Worm (Caenorhabditis elegans) whole organism, young adult: ENCODE results near the gene srz-16.
A peak's percentile ranks its signal among the peaks of the same experiment; 100 is the strongest.

Experiments used
- B0035.1 ChIP-seq: sonication (generic microtip); optimal IDR thresholded peaks from 2 replicates; lab custom pipeline; 2016; ENCODE audit warnings: missing genetic modification characterization, mild to moderate bottlenecking, missing compliant biosample characterization, missing genotype, missing genetic modification reagents
- B0261.1 ChIP-seq: sonication (generic microtip); optimal IDR thresholded peaks from 2 replicates; lab custom pipeline; 2016; ENCODE audit warnings: mild to moderate bottlenecking, missing genetic modification characterization, moderate library complexity, missing compliant biosample characterization
- C06A6.2 ChIP-seq: fragments of 200-800 bp; sonication (Bioruptor generic); conservative IDR thresholded peaks from 2 replicates; pipeline ENCODE4 v1.3.6; 2022; ENCODE audit warnings: missing genetic modification characterization, missing compliant biosample characterization
- F10E7.11 ChIP-seq: sonication (generic microtip); optimal IDR thresholded peaks from 2 replicates; lab custom pipeline; 2017; ENCODE audit warnings: mild to moderate bottlenecking, missing genetic modification characterization, moderate library complexity, missing compliant biosample characterization
- F23B12.7 ChIP-seq: sonication (generic microtip); optimal IDR thresholded peaks from 2 replicates; lab custom pipeline; 2017; ENCODE audit warnings: missing genetic modification characterization, mild to moderate bottlenecking, missing compliant biosample characterization, antibody characterized with exemption, moderate library complexity; ENCODE audit not compliant: insufficient read depth
- F39B2.1 ChIP-seq: fragments of 200-800 bp; sonication (Bioruptor generic); IDR thresholded peaks from 2 replicates; pipeline ENCODE4 v1.3.6; 2022; ENCODE audit warnings: missing genetic modification reagents, missing genetic modification characterization, missing compliant biosample characterization
- F49E8.2 ChIP-seq: sonication (generic microtip); optimal IDR thresholded peaks from 3 replicates; lab custom pipeline; 2017; ENCODE audit warnings: missing genetic modification characterization, mild to moderate bottlenecking, missing compliant biosample characterization, antibody characterized with exemption, moderate library complexity; ENCODE audit not compliant: insufficient read depth
- Y53F4B.3 ChIP-seq: fragments of 200-800 bp; sonication (Bioruptor generic); IDR thresholded peaks from 2 replicates; pipeline ENCODE4 v1.3.6; 2022; ENCODE audit warnings: missing genetic modification reagents, missing genetic modification characterization, missing compliant biosample characterization
- ama-1 ChIP-seq, 3 experiments: fragments of 150-350 bp in 1 of 3; sonication (generic microtip) in 2 of 3; optimal IDR thresholded peaks; 2 replicates each; lab custom pipeline; 2014 to 2018; ENCODE audit warnings: missing biosample characterization in 2 of 3, missing genetic modification characterization in 2 of 3, missing genetic modification reagents in 2 of 3
- ceh-58 ChIP-seq: fragments of 200-800 bp; sonication (Bioruptor generic); IDR thresholded peaks from 2 replicates; pipeline ENCODE4 v1.3.6; 2022; ENCODE audit warnings: missing genetic modification characterization, missing compliant biosample characterization
- ceh-79 ChIP-seq: sonication (generic microtip); optimal IDR thresholded peaks from 2 replicates; lab custom pipeline; 2017; ENCODE audit warnings: mild to moderate bottlenecking, missing genetic modification characterization, missing compliant biosample characterization
- ceh-91 ChIP-seq: fragments of 200-800 bp; sonication (Bioruptor generic); IDR thresholded peaks from 2 replicates; pipeline ENCODE4 v1.3.6; 2022; ENCODE audit warnings: missing genetic modification reagents, missing genetic modification characterization, missing compliant biosample characterization
- chd-7 ChIP-seq: sonication (generic microtip); optimal IDR thresholded peaks from 2 replicates; lab custom pipeline; 2016; ENCODE audit warnings: mild to moderate bottlenecking, missing genetic modification characterization, moderate library complexity, missing compliant biosample characterization
- die-1 ChIP-seq: sonication (generic microtip); optimal IDR thresholded peaks from 2 replicates; lab custom pipeline; 2016; ENCODE audit warnings: missing genotype, mild to moderate bottlenecking, missing genetic modification characterization, missing compliant biosample characterization
- dox-1 ChIP-seq: fragments of 200-800 bp; sonication (Bioruptor generic); IDR thresholded peaks from 2 replicates; pipeline ENCODE4 v1.3.6; 2022; ENCODE audit warnings: missing genetic modification reagents, missing genetic modification characterization, missing compliant biosample characterization
- dpff-1 ChIP-seq: sonication (generic microtip); optimal IDR thresholded peaks from 2 replicates; lab custom pipeline; 2017; ENCODE audit warnings: mild to moderate bottlenecking, missing genetic modification characterization, missing compliant biosample characterization
- dpl-1 ChIP-seq: fragments of 150-350 bp; optimal IDR thresholded peaks from 2 replicates; lab custom pipeline; 2014; ENCODE audit warnings: missing biosample characterization, missing genetic modification reagents, missing genetic modification characterization
- efl-1 ChIP-seq: fragments of 150-350 bp; optimal IDR thresholded peaks from 2 replicates; lab custom pipeline; 2014; ENCODE audit warnings: missing biosample characterization, missing genetic modification reagents, missing genetic modification characterization
- ekl-4 ChIP-seq: fragments of 200-800 bp; sonication (Bioruptor generic); IDR thresholded peaks from 2 replicates; pipeline ENCODE4 v1.3.6; 2022; ENCODE audit warnings: missing genetic modification reagents, missing genetic modification characterization, missing compliant biosample characterization
- ets-4 ChIP-seq: fragments of 200-800 bp; sonication (Bioruptor generic); optimal IDR thresholded peaks from 2 replicates; lab custom pipeline; 2018; ENCODE audit warnings: mild to moderate bottlenecking, missing genetic modification characterization, missing compliant biosample characterization
- gei-17 ChIP-seq: fragments of 200-800 bp; sonication (Bioruptor generic); optimal IDR thresholded peaks from 2 replicates; lab custom pipeline; 2018; ENCODE audit warnings: mild to moderate bottlenecking, missing genetic modification characterization, missing compliant biosample characterization
- him-1 ChIP-seq: sonication (generic microtip); optimal IDR thresholded peaks from 2 replicates; lab custom pipeline; 2016; ENCODE audit warnings: missing genotype, missing genetic modification reagents, missing genetic modification characterization, missing compliant biosample characterization
- hmg-1.2 ChIP-seq: fragments of 200-800 bp; sonication (Bioruptor generic); IDR thresholded peaks from 2 replicates; pipeline ENCODE4 v1.3.6; 2022; ENCODE audit warnings: missing genetic modification reagents, missing genetic modification characterization, missing compliant biosample characterization
- hmg-20 ChIP-seq: fragments of 200-800 bp; sonication (Bioruptor generic); IDR thresholded peaks from 2 replicates; pipeline ENCODE4 v1.3.6; 2022; ENCODE audit warnings: missing genetic modification reagents, missing genetic modification characterization, missing compliant biosample characterization
- hrde-1 ChIP-seq: sonication (generic microtip); optimal IDR thresholded peaks from 2 replicates; lab custom pipeline; 2016; ENCODE audit warnings: missing genetic modification characterization, mild to moderate bottlenecking, missing compliant biosample characterization, moderate library complexity, missing genotype, missing genetic modification reagents, borderline replicate concordance
- let-526 ChIP-seq: fragments of 200-800 bp; sonication (Bioruptor generic); IDR thresholded peaks from 2 replicates; pipeline ENCODE4 v1.3.6; 2022; ENCODE audit warnings: missing genetic modification reagents, missing genetic modification characterization, missing compliant biosample characterization
- madf-10 ChIP-seq: sonication (generic microtip); optimal IDR thresholded peaks from 2 replicates; lab custom pipeline; 2016; ENCODE audit warnings: mild to moderate bottlenecking, missing genetic modification characterization, missing compliant biosample characterization
- madf-6 ChIP-seq: fragments of 200-800 bp; sonication (Bioruptor generic); IDR thresholded peaks from 2 replicates; pipeline ENCODE4 v1.3.6; 2022; ENCODE audit warnings: missing genetic modification reagents, missing genetic modification characterization, missing compliant biosample characterization
- madf-8 ChIP-seq: fragments of 200-800 bp; sonication (Bioruptor generic); conservative IDR thresholded peaks from 2 replicates; pipeline ENCODE4 v1.3.6; 2022; ENCODE audit warnings: missing genetic modification reagents, missing genetic modification characterization, missing compliant biosample characterization
- mcd-1 ChIP-seq: fragments of 200-800 bp; sonication (Bioruptor generic); IDR thresholded peaks from 2 replicates; pipeline ENCODE4 v1.3.6; 2022; ENCODE audit warnings: missing genetic modification reagents, missing genetic modification characterization, missing compliant biosample characterization
- mel-28 ChIP-seq: sonication (generic microtip); optimal IDR thresholded peaks from 2 replicates; lab custom pipeline; 2016; ENCODE audit warnings: borderline replicate concordance, mild to moderate bottlenecking, missing genetic modification characterization, missing compliant biosample characterization
- mes-4 ChIP-seq: sonication (generic microtip); optimal IDR thresholded peaks from 2 replicates; lab custom pipeline; 2016; ENCODE audit warnings: missing genotype, missing genetic modification characterization, missing compliant biosample characterization
- mxl-1 ChIP-seq: sonication (generic microtip); optimal IDR thresholded peaks from 2 replicates; lab custom pipeline; 2016; ENCODE audit warnings: missing genetic modification characterization, missing compliant biosample characterization
- nfya-2 ChIP-seq: fragments of 200-800 bp; sonication (Bioruptor generic); IDR thresholded peaks from 2 replicates; pipeline ENCODE4 v1.3.6; 2022; ENCODE audit warnings: missing genetic modification reagents, missing genetic modification characterization, missing compliant biosample characterization
- nfyb-1 ChIP-seq: fragments of 200-800 bp; sonication (Bioruptor generic); IDR thresholded peaks from 2 replicates; pipeline ENCODE4 v1.3.6; 2022; ENCODE audit warnings: missing genetic modification reagents, missing genetic modification characterization, missing compliant biosample characterization
- nhr-80 ChIP-seq: sonication (generic microtip); optimal IDR thresholded peaks from 2 replicates; lab custom pipeline; 2016; ENCODE audit warnings: missing genetic modification characterization, missing compliant biosample characterization
- nhr-90 ChIP-seq: sonication (generic microtip); optimal IDR thresholded peaks from 2 replicates; lab custom pipeline; 2016; ENCODE audit warnings: missing genotype, mild to moderate bottlenecking, missing genetic modification characterization, missing compliant biosample characterization
- pbrm-1 ChIP-seq: fragments of 200-800 bp; sonication (Bioruptor generic); IDR thresholded peaks from 2 replicates; pipeline ENCODE4 v1.3.6; 2022; ENCODE audit warnings: missing genetic modification reagents, missing genetic modification characterization, missing compliant biosample characterization
- repo-1 ChIP-seq: sonication (generic microtip); optimal IDR thresholded peaks from 2 replicates; lab custom pipeline; 2017; ENCODE audit warnings: mild to moderate bottlenecking, missing genetic modification characterization, missing compliant biosample characterization
- snpc-4 ChIP-seq, 5 experiments: fragments of 150-350 bp in 1 of 5; sonication (generic microtip) in 4 of 5; optimal IDR thresholded peaks; 2 replicates each; lab custom pipeline; 2014 to 2018; ENCODE audit warnings: missing genetic modification characterization in 5 of 5, missing biosample characterization in 3 of 5, antibody characterized with exemption in 2 of 5, mild to moderate bottlenecking in 2 of 5, missing compliant biosample characterization in 2 of 5, missing genotype in 2 of 5, moderate library complexity in 2 of 5, missing genetic modification reagents in 1 of 5
- tbp1 ChIP-seq: fragments of 200-800 bp; sonication (Bioruptor generic); optimal IDR thresholded peaks from 2 replicates; lab custom pipeline; 2018; ENCODE audit warnings: mild to moderate bottlenecking, missing genetic modification characterization, missing compliant biosample characterization
- tbx-9 ChIP-seq: sonication (generic microtip); optimal IDR thresholded peaks from 2 replicates; lab custom pipeline; 2016; ENCODE audit warnings: borderline replicate concordance, missing genetic modification characterization, inconsistent platforms, missing compliant biosample characterization
- tlf-1 ChIP-seq: fragments of 200-800 bp; sonication (Bioruptor generic); optimal IDR thresholded peaks from 2 replicates; lab custom pipeline; 2018; ENCODE audit warnings: mild to moderate bottlenecking, missing genetic modification characterization, missing compliant biosample characterization
- unc-62 ChIP-seq: fragments of 150-350 bp; optimal IDR thresholded peaks from 2 replicates; lab custom pipeline; 2014; ENCODE audit warnings: missing biosample characterization, missing genetic modification reagents, missing genetic modification characterization
- zim-3 ChIP-seq: sonication (generic microtip); optimal IDR thresholded peaks from 2 replicates; lab custom pipeline; 2017; ENCODE audit warnings: mild to moderate bottlenecking, missing genetic modification characterization, moderate library complexity, missing compliant biosample characterization
- ztf-25 ChIP-seq: fragments of 200-800 bp; sonication (Bioruptor generic); IDR thresholded peaks from 2 replicates; pipeline ENCODE4 v1.3.6; 2022; ENCODE audit warnings: missing genetic modification reagents, missing genetic modification characterization, missing compliant biosample characterization
- ztf-28 ChIP-seq: fragments of 200-800 bp; sonication (Bioruptor generic); IDR thresholded peaks from 2 replicates; pipeline ENCODE4 v1.3.6; 2022; ENCODE audit warnings: missing genetic modification reagents, missing genetic modification characterization, missing compliant biosample characterization
- ztf-3 ChIP-seq: fragments of 200-800 bp; sonication (Bioruptor generic); optimal IDR thresholded peaks from 2 replicates; lab custom pipeline; 2018; ENCODE audit warnings: mild to moderate bottlenecking, missing genetic modification characterization, missing compliant biosample characterization

The srz-16 gene

DNA sequence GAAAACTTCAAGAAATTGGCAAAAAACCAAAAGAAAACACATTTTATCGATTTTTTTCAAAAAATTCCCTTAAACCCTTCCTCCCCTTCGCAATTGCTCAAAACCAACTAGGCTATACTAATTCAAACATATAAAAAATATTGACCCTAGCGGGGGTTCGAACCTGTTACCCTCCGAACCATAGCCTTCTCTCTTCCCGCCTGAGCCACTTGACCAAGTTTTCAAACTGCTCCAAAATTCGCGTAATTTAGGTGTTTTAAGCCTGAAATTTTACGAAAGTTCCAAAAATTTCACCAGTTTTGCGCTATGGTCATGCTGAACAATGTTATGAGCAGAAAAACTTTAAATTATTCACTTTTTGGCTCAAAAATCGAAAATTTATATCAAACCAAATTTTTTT, 48.0 kb upstream of the srz-16 start (continued):
- TF ChIP-seq F23B12.7 (tag; lab: Kevin White, UChicago) (no peak), zim-3 (no peak), efl-1 (no peak), hmg-1.2 (GFP tag; lab: Robert Waterston, UW) (no peak), mel-28 (tag; lab: Kevin White, UChicago) (no peak), let-526 (GFP tag; lab: Robert Waterston, UW) (no peak), madf-10 (no peak), hrde-1 (tag; lab: Kevin White, UChicago) (no peak), Y53F4B.3 (GFP tag; lab: Robert Waterston, UW) (no peak), ets-4 (GFP tag; lab: Kevin White, UChicago) (no peak), ekl-4 (GFP tag; lab: Robert Waterston, UW) (0 out of 2 replicates have a peak, but pooled peaks have one; percentile 37), mxl-1 (tag; lab: Kevin White, UChicago) (no peak), hmg-20 (GFP tag; lab: Robert Waterston, UW) (no peak), F49E8.2 (tag; lab: Kevin White, UChicago) (no peak), dpl-1 (GFP tag; lab: Kevin White, UChicago) (no peak), madf-6 (GFP tag; lab: Robert Waterston, UW) (peak; percentile 34; the same call in 1 of the 2 replicates), F39B2.1 (peak; percentile 63; the same call in 1 of the 2 replicates), tlf-1 (GFP tag; lab: Kevin White, UChicago) (no peak), pbrm-1 (GFP tag; lab: Robert Waterston, UW) (0 out of 2 replicates have a peak, but pooled peaks have one; percentile 14), mes-4 (tag; lab: Kevin White, UChicago) (no peak), him-1 (tag; lab: Kevin White, UChicago) (peak; percentile 3), B0035.1 (tag; lab: Kevin White, UChicago) (no peak), unc-62 (no peak), repo-1 (tag; lab: Kevin White, UChicago) (no peak), ceh-91 (GFP tag; lab: Robert Waterston, UW) (no peak), madf-8 (no peak), ztf-25 (GFP tag; lab: Robert Waterston, UW) (0 out of 2 replicates have a peak, but pooled peaks have one; percentile 5), C06A6.2 (GFP tag; lab: Robert Waterston, UW) (no peak), ama-1 (optimal IDR thresholded peaks at IDR 0.05; lab: Kevin White, UChicago) (no peak), ama-1 (GFP tag; optimal IDR thresholded peaks at IDR 0.05; lab: Kevin White, UChicago) (no peak), chd-7 (tag; lab: Kevin White, UChicago) (peak; percentile 57), die-1 (tag; lab: Kevin White, UChicago) (no peak), ztf-28 (GFP tag; lab: Robert Waterston, UW) (no peak), gei-17 (GFP tag; lab: Kevin White, UChicago) (no peak), tbp1 (peak; percentile 65), ceh-79 (tag; lab: Kevin White, UChicago) (no peak), dox-1 (GFP tag; lab: Robert Waterston, UW) (no peak), mcd-1 (GFP tag; lab: Robert Waterston, UW) (no peak), nhr-80 (no peak), dpff-1 (tag; lab: Kevin White, UChicago) (no peak), ztf-3 (GFP tag; lab: Kevin White, UChicago) (no peak), B0261.1 (tag; lab: Kevin White, UChicago) (peak; percentile 27), nfyb-1 (GFP tag; lab: Robert Waterston, UW) (peak; percentile 50), nhr-90 (tag; lab: Kevin White, UChicago) (no peak), nfya-2 (GFP tag; lab: Robert Waterston, UW) (no peak), snpc-4 (GFP tag; optimal IDR thresholded peaks at IDR 0.05; lab: Kevin White, UChicago) (no peak), snpc-4 (tag; optimal IDR thresholded peaks at IDR 0.05; lab: Kevin White, UChicago) (no peak), tbx-9 (tag; lab: Kevin White, UChicago) (no peak), ceh-58 (no peak), F10E7.11 (tag; lab: Kevin White, UChicago) (no peak)
